Worm (Caenorhabditis elegans): ENCODE data around the gene ZC449.7.

ZC449.7 gene

ce11 chrX:5043887-5044286 is 30.0 kb downstream of the ZC449.7 start, which contains the start of gene Y64H9A.2:
Y64H9A.2 (plus strand) TSS chrX:5043976.
- TF ChIP-seq F57A8.1 (GFP tag; optimal IDR thresholded peaks at IDR 0.05) (no peak), ets-4 (GFP tag; optimal IDR thresholded peaks at IDR 0.05) (no peak), bed-1 (GFP tag; IDR thresholded peaks at IDR 0.05) (no peak), mcd-1 (GFP tag; IDR thresholded peaks at IDR 0.05) (no peak), him-1 (tag; optimal IDR thresholded peaks at IDR 0.05) (no peak), Y56A3A.18 (GFP tag; IDR thresholded peaks at IDR 0.05) (no peak), F23B12.7 (tag; optimal IDR thresholded peaks at IDR 0.05; ENCODE audit: insufficient read depth) (no peak)

- peak; percentile 9 for TF ChIP-seq die-1 (tag; optimal IDR thresholded peaks at IDR 0.05)
- TF ChIP-seq mes-4 (tag; optimal IDR thresholded peaks at IDR 0.05) = peak; percentile 2
Observed at ce11 chrX:5056199-5056598, 42.3 kb downstream of the ZC449.7 start.

- TF ChIP-seq somi-1 (GFP tag; optimal IDR thresholded peaks at IDR 0.05) = no peak
- no peak for TF ChIP-seq akir-1 (GFP tag; optimal IDR thresholded peaks at IDR 0.05)
- TF ChIP-seq ztf-18 (tag; optimal IDR thresholded peaks at IDR 0.05) = peak; percentile 60
- no peak for TF ChIP-seq K12H6.12 (tag; optimal IDR thresholded peaks at IDR 0.05)
Observed at ce11 chrX:5059163-5059562, 45.3 kb downstream of the ZC449.7 start, which contains the start of gene C24H10.4. C24H10.4 (minus strand) TSS chrX:5059263.

- TF ChIP-seq zim-3 (tag; optimal IDR thresholded peaks at IDR 0.05) = no peak
- no peak for TF ChIP-seq sdz-38 (tag; optimal IDR thresholded peaks at IDR 0.05)
- TF ChIP-seq ekl-4 (GFP tag; IDR thresholded peaks at IDR 0.05) = no peak
- TF ChIP-seq C17E4.6 (GFP tag; IDR thresholded peaks at IDR 0.05) = no peak
- TF ChIP-seq ztf-18 (tag; optimal IDR thresholded peaks at IDR 0.05) = no peak
- TF ChIP-seq F22D6.2 (tag; optimal IDR thresholded peaks at IDR 0.05) = no peak
- TF ChIP-seq snpc-1.1 (tag; optimal IDR thresholded peaks at IDR 0.05; ENCODE audit: insufficient read depth) = no peak
- no peak for TF ChIP-seq B0336.3 (GFP tag; IDR thresholded peaks at IDR 0.05)
- TF ChIP-seq lin-35 (GFP tag; optimal IDR thresholded peaks at IDR 0.05) = no peak
- TF ChIP-seq B0261.1 (tag; optimal IDR thresholded peaks at IDR 0.05) = no peak
- TF ChIP-seq ceh-27 (GFP tag; optimal IDR thresholded peaks at IDR 0.05) = no peak
- no peak for TF ChIP-seq snpc-1.3 (tag; optimal IDR thresholded peaks at IDR 0.05; ENCODE audit: insufficient read depth)
- TF ChIP-seq fkh-3 (tag; optimal IDR thresholded peaks at IDR 0.05) = no peak
- no peak for TF ChIP-seq C06A6.2 (GFP tag; conservative IDR thresholded peaks at IDR 0.05)
- no peak for TF ChIP-seq bed-2 (GFP tag; IDR thresholded peaks at IDR 0.05)
- no peak for TF ChIP-seq hmg-20 (GFP tag; IDR thresholded peaks at IDR 0.05)
- TF ChIP-seq pha-4 (tag; optimal IDR thresholded peaks at IDR 0.05) = no peak
- no peak for TF ChIP-seq lin-40 (tag; optimal IDR thresholded peaks at IDR 0.05)
- TF ChIP-seq hmg-1.2 (GFP tag; IDR thresholded peaks at IDR 0.05) = no peak
Observed at ce11 chrX:5060756-5061155, 46.9 kb downstream of the ZC449.7 start, which contains the start of gene C24H10.3. C24H10.3 (plus strand) TSS chrX:5061056.

- TF ChIP-seq F55B11.4 (tag; optimal IDR thresholded peaks at IDR 0.05; ENCODE audit: borderline replicate concordance, insufficient read depth) (no peak), mes-4 (tag; optimal IDR thresholded peaks at IDR 0.05) (no peak), let-526 (GFP tag; IDR thresholded peaks at IDR 0.05) (no peak), T26A5.8 (tag; optimal IDR thresholded peaks at IDR 0.05) (no peak), ceh-79 (tag; optimal IDR thresholded peaks at IDR 0.05) (no peak), F23B12.7 (tag; optimal IDR thresholded peaks at IDR 0.05; ENCODE audit: insufficient read depth) (no peak)
Observed at ce11 chrX:5061763-5062162, 47.9 kb downstream of the ZC449.7 start.
